Worm (Caenorhabditis elegans): ENCODE measurements around the gene str-209.
"Not testable (repeated sequence)": the region's sequence is repeated elsewhere in the genome, so short reads cannot be mapped to it uniquely, and the experiment has no call there.

The str-209 gene

DNA sequence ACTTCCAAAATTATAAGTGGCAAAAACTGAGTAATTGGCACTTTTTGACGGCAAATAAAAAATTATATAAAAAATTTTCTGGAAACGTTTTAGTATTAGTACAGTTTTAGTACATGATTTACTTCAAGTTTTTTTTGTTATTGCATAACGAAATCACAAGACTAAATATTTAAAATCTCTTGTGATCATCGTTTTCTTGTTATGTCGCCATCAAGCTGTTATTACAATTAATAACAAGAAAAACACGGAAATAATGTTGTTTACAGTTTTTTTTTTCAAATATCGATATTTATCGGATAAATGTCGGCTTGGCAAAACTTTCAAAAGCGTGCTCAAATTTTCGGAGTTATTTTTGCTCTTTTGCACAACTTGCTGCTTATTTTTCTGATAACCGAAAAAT lies at the start of gene str-209:
TSS of gene str-209 (plus strand) at position 301 of the 400 bp plus-strand sequence.
- TF ChIP-seq lsy-2 (tag; optimal IDR thresholded peaks at IDR 0.05): no peak
- TF ChIP-seq nhr-10 (tag; optimal IDR thresholded peaks at IDR 0.05): no peak
- no peak for TF ChIP-seq nhr-6 (tag; optimal IDR thresholded peaks at IDR 0.05)

ce11 chrV:4900020-4900419 lies 48.7 kb upstream of the str-209 start, which contains the start of gene ugt-10:
Gene ugt-10 (minus strand): TSS chrV:4900120.
- not testable (repeated sequence) for TF ChIP-seq ztf-4, alr-1, lin-39 (tag; optimal IDR thresholded peaks at IDR 0.05)

ce11 chrV:4901074-4901473 lies 47.7 kb upstream of the str-209 start, which contains the start of gene ugt-67:
Gene ugt-67 (plus strand): TSS chrV:4901374.
- TF ChIP-seq ztf-11 (tag; optimal IDR thresholded peaks at IDR 0.05) (no peak), elt-1 (tag; optimal IDR thresholded peaks at IDR 0.05) (no peak), lsy-2 (tag; optimal IDR thresholded peaks at IDR 0.05) (no peak), skn-1 (tag; optimal IDR thresholded peaks at IDR 0.05) (no peak), nhr-23 (tag; optimal IDR thresholded peaks at IDR 0.05) (no peak), mab-5 (tag; optimal IDR thresholded peaks at IDR 0.05) (no peak), mbf-1 (tag; optimal IDR thresholded peaks at IDR 0.05) (no peak), alr-1 (tag; optimal IDR thresholded peaks at IDR 0.05) (no peak), lin-11 (tag; optimal IDR thresholded peaks at IDR 0.05) (no peak), nhr-237 (tag; optimal IDR thresholded peaks at IDR 0.05) (no peak), nhr-12 (tag; optimal IDR thresholded peaks at IDR 0.05) (no peak), nhr-10 (tag; optimal IDR thresholded peaks at IDR 0.05) (no peak), snpc-4 (tag; optimal IDR thresholded peaks at IDR 0.05) (no peak), blmp-1 (tag; optimal IDR thresholded peaks at IDR 0.05; ENCODE audit: insufficient read depth) (no peak), nhr-21 (tag; optimal IDR thresholded peaks at IDR 0.05) (no peak), sma-3 (GFP tag; optimal IDR thresholded peaks at IDR 0.05) (no peak), unc-39 (tag; optimal IDR thresholded peaks at IDR 0.05) (no peak)

- peak; percentile 3 for TF ChIP-seq nhr-25 (tag; optimal IDR thresholded peaks at IDR 0.05)
- no peak for TF ChIP-seq ztf-1 (GFP tag; conservative IDR thresholded peaks at IDR 0.05)
- no peak for TF ChIP-seq blmp-1 (tag; optimal IDR thresholded peaks at IDR 0.05; ENCODE audit: insufficient read depth)
Observed at ce11 chrV:4903696-4904095, 45.0 kb upstream of the str-209 start, which contains the start of gene ugt-8. Gene ugt-8 (plus strand): TSS chrV:4903930.

ce11 chrV:4905953-4906352 lies 42.8 kb upstream of the str-209 start, which contains the start of gene ugt-14:
Gene ugt-14 (plus strand): TSS chrV:4906253.
- TF ChIP-seq sma-3 (GFP tag; optimal IDR thresholded peaks at IDR 0.05): no peak
- no peak for TF ChIP-seq lsy-2 (tag; optimal IDR thresholded peaks at IDR 0.05)
- TF ChIP-seq peb-1 (tag; optimal IDR thresholded peaks at IDR 0.05): no peak
- TF ChIP-seq ceh-16 (tag; optimal IDR thresholded peaks at IDR 0.05): no peak
- no peak for TF ChIP-seq unc-62 (GFP tag; optimal IDR thresholded peaks at IDR 0.05)
- no peak for TF ChIP-seq lin-13 (GFP tag; optimal IDR thresholded peaks at IDR 0.05)
- no peak for TF ChIP-seq nhr-237 (tag; optimal IDR thresholded peaks at IDR 0.05)
- TF ChIP-seq blmp-1 (tag; optimal IDR thresholded peaks at IDR 0.05; ENCODE audit: insufficient read depth): no peak
- no peak for TF ChIP-seq elt-3 (tag; optimal IDR thresholded peaks at IDR 0.05)
- no peak for TF ChIP-seq ztf-4 (tag; optimal IDR thresholded peaks at IDR 0.05)
- no peak for TF ChIP-seq mbf-1 (tag; optimal IDR thresholded peaks at IDR 0.05)
- no peak for TF ChIP-seq gmeb-1 (tag; optimal IDR thresholded peaks at IDR 0.05)
- TF ChIP-seq egl-27 (tag; optimal IDR thresholded peaks at IDR 0.05): no peak
- no peak for TF ChIP-seq mdl-1 (tag; optimal IDR thresholded peaks at IDR 0.05)
- no peak for TF ChIP-seq ZK546.5 (tag; optimal IDR thresholded peaks at IDR 0.05)
- no peak for TF ChIP-seq ceh-82 (tag; optimal IDR thresholded peaks at IDR 0.05)
- TF ChIP-seq F13H6.1 (tag; optimal IDR thresholded peaks at IDR 0.05): no peak
- no peak for TF ChIP-seq snpc-4 (tag; optimal IDR thresholded peaks at IDR 0.05)

DNA sequence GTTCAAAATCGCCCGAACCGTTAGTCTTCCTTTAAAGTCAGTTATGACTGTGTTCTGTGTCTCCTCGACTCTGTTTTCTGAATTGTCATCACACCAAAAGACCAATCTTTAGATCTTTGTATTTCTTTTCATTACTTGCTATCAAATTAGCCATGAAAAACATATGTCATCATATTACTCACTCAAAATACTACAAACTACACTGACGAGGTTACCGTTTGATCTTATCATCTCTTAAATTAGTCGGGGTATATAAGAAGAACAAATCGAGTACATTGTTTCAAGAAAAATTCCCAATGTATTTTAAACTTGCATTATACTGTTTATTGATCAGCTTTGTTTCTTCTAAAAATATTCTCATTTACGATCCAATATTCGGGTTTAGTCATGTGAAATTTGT lies 40.1 kb upstream of the str-209 start, which contains the start of gene ugt-13:
TSS of gene ugt-13 (plus strand) at position 294 of the 400 bp plus-strand sequence.
- TF ChIP-seq nhr-6 (tag; optimal IDR thresholded peaks at IDR 0.05) (no peak), lin-11 (tag; optimal IDR thresholded peaks at IDR 0.05) (no peak), sma-9 (GFP tag; optimal IDR thresholded peaks at IDR 0.05) (peak; percentile 81), sma-9 (tag; optimal IDR thresholded peaks at IDR 0.05) (no peak), snpc-4 (tag; optimal IDR thresholded peaks at IDR 0.05) (no peak), nhr-129 (tag; optimal IDR thresholded peaks at IDR 0.05) (peak; percentile 97), unc-55 (GFP tag; optimal IDR thresholded peaks at IDR 0.05) (no peak), nhr-77 (tag; optimal IDR thresholded peaks at IDR 0.05) (no peak), fos-1 (tag; optimal IDR thresholded peaks at IDR 0.05) (peak; percentile 1), ztf-4 (tag; optimal IDR thresholded peaks at IDR 0.05) (no peak), nhr-25 (tag; optimal IDR thresholded peaks at IDR 0.05) (peak; percentile 91), skn-1 (tag; optimal IDR thresholded peaks at IDR 0.05) (no peak), F13H6.1 (tag; optimal IDR thresholded peaks at IDR 0.05) (no peak), mab-5 (tag; optimal IDR thresholded peaks at IDR 0.05) (no peak), nhr-21 (tag; optimal IDR thresholded peaks at IDR 0.05) (peak; percentile 56), ztf-1 (GFP tag; conservative IDR thresholded peaks at IDR 0.05) (no peak), ama-1 (optimal IDR thresholded peaks at IDR 0.05) (no peak), sma-3 (GFP tag; optimal IDR thresholded peaks at IDR 0.05) (peak; percentile 82)
